Fruit fly (Drosophila melanogaster): ENCODE measurements around the gene alph.
A peak's percentile ranks its signal among the peaks of the same experiment; 100 is the strongest.

The alph gene

dm6 chr3R:29556003-29556467 is 35.6 kb upstream of the alph start, which contains the start of gene Dr (continued):
- TF ChIP-seq CG13123 (GFP tag; optimal IDR thresholded peaks at IDR 0.05), result no peak
- peak; percentile 46 for TF ChIP-seq CG17829 (tag; optimal IDR thresholded peaks at IDR 0.05)
- no peak for TF ChIP-seq Dfd (GFP tag; optimal IDR thresholded peaks at IDR 0.05)
- peak; percentile 59 for TF ChIP-seq pros (GFP tag; optimal IDR thresholded peaks at IDR 0.05)
- TF ChIP-seq CG8924 (tag; optimal IDR thresholded peaks at IDR 0.05), result peak; percentile 39
- TF ChIP-seq twi (tag; optimal IDR thresholded peaks at IDR 0.05), result peak; percentile 36
- TF ChIP-seq pum (GFP tag; optimal IDR thresholded peaks at IDR 0.05), result no peak
- TF ChIP-seq D (optimal IDR thresholded peaks at IDR 0.05), result peak; percentile 93
- no peak for TF ChIP-seq D (GFP tag; optimal IDR thresholded peaks at IDR 0.05)
- no peak for TF ChIP-seq tgo (GFP tag; IDR thresholded peaks at IDR 0.05)
- TF ChIP-seq CG15696 (tag; optimal IDR thresholded peaks at IDR 0.05), result no peak
- TF ChIP-seq repo (GFP tag; optimal IDR thresholded peaks at IDR 0.05), result peak; percentile 19
- TF ChIP-seq so (GFP tag; IDR thresholded peaks at IDR 0.05), result peak; percentile 41; the same call in 1 of the 3 replicates
- no peak for TF ChIP-seq Asciz (GFP tag; optimal IDR thresholded peaks at IDR 0.05)
- TF ChIP-seq abd-A (tag; optimal IDR thresholded peaks at IDR 0.05), result peak; percentile 93
- peak; percentile 98 for TF ChIP-seq CG10321 (GFP tag; IDR thresholded peaks at IDR 0.05)
- TF ChIP-seq Jarid2 (GFP tag; optimal IDR thresholded peaks at IDR 0.05), result peak; percentile 91
- TF ChIP-seq CG12155 (GFP tag; optimal IDR thresholded peaks at IDR 0.05), result no peak
- TF ChIP-seq Hr3 (GFP tag; optimal IDR thresholded peaks at IDR 0.05), result no peak
- no peak for TF ChIP-seq Gug (GFP tag; IDR thresholded peaks at IDR 0.05)
- no peak for TF ChIP-seq CG7987 (GFP tag; optimal IDR thresholded peaks at IDR 0.05)
- TF ChIP-seq CG15073 (GFP tag; optimal IDR thresholded peaks at IDR 0.05), result no peak
- no peak for TF ChIP-seq CG3407 (GFP tag; optimal IDR thresholded peaks at IDR 0.05)
- TF ChIP-seq zen2 (GFP tag; IDR thresholded peaks at IDR 0.05; ENCODE audit: partially characterized antibody), result no peak
- TF ChIP-seq bbx (GFP tag; IDR thresholded peaks at IDR 0.05; ENCODE audit: partially characterized antibody), result peak; percentile 39; the same call in 1 of the 2 replicates
- TF ChIP-seq vfl (GFP tag; optimal IDR thresholded peaks at IDR 0.05), result no peak
- no peak for TF ChIP-seq B-H1 (GFP tag; IDR thresholded peaks at IDR 0.05)
- TF ChIP-seq Optix (GFP tag; IDR thresholded peaks at IDR 0.05), result no peak
- TF ChIP-seq jing (GFP tag; optimal IDR thresholded peaks at IDR 0.05), result peak; percentile 5
- TF ChIP-seq amos (GFP tag; IDR thresholded peaks at IDR 0.05; ENCODE audit: partially characterized antibody), result 0 out of 2 replicates have a peak, but pooled peaks have one; percentile 25
- no peak for TF ChIP-seq CG15514 (GFP tag; optimal IDR thresholded peaks at IDR 0.05)
- peak; percentile 98 for TF ChIP-seq CG1832 (GFP tag; optimal IDR thresholded peaks at IDR 0.05)
- no peak for TF ChIP-seq ab (GFP tag; optimal IDR thresholded peaks at IDR 0.05)
- no peak for TF ChIP-seq sima (GFP tag; optimal IDR thresholded peaks at IDR 0.05)
- no peak for TF ChIP-seq CG3995 (GFP tag; optimal IDR thresholded peaks at IDR 0.05)
- peak; percentile 98 for TF ChIP-seq CG8478 (optimal IDR thresholded peaks at IDR 0.05)
- TF ChIP-seq CG11723 (GFP tag; optimal IDR thresholded peaks at IDR 0.05), result no peak
- TF ChIP-seq CG33557 (GFP tag; optimal IDR thresholded peaks at IDR 0.05), result no peak
- peak; percentile 25 for TF ChIP-seq CG15479 (GFP tag; optimal IDR thresholded peaks at IDR 0.05)
- no peak for TF ChIP-seq CG2199 (GFP tag; IDR thresholded peaks at IDR 0.05)
- peak; percentile 98 for TF ChIP-seq Nf-YB (GFP tag; optimal IDR thresholded peaks at IDR 0.05)
- no peak for TF ChIP-seq CG10654 (GFP tag; optimal IDR thresholded peaks at IDR 0.05)
- no peak for TF ChIP-seq Dip3 (GFP tag; optimal IDR thresholded peaks at IDR 0.05)
- TF ChIP-seq eyg (GFP tag; optimal IDR thresholded peaks at IDR 0.05), result no peak
- TF ChIP-seq CG30020 (tag; optimal IDR thresholded peaks at IDR 0.05), result no peak
- TF ChIP-seq sens (GFP tag), result peak; percentile 78
- TF ChIP-seq Sry-δ (GFP tag; optimal IDR thresholded peaks at IDR 0.05), result no peak
- TF ChIP-seq Nf-YA (GFP tag; IDR thresholded peaks at IDR 0.05), result peak; percentile 90
- TF ChIP-seq gfzf (GFP tag; optimal IDR thresholded peaks at IDR 0.05), result no peak
- no peak for TF ChIP-seq Atf3 (GFP tag; optimal IDR thresholded peaks at IDR 0.05)
- TF ChIP-seq CG32767 (GFP tag; IDR thresholded peaks at IDR 0.05), result peak; percentile 44; the same call in 1 of the 2 replicates
- TF ChIP-seq CG17802 (tag; optimal IDR thresholded peaks at IDR 0.05), result no peak

Measured in whole organism, embryonic.